Fruit fly (Drosophila melanogaster) whole organism, adult: ENCODE data around the gene pon.

Experiments used
- CG11617 ChIP-seq: fragments of 200-800 bp; sonication (Bioruptor generic); optimal IDR thresholded peaks from 2 replicates; lab custom pipeline; 2017; ENCODE audit warnings: mild to moderate bottlenecking, missing biosample characterization, missing genetic modification reagents, missing genetic modification characterization
- CG12768 ChIP-seq: fragments of 200-800 bp; sonication (Bioruptor generic); optimal IDR thresholded peaks from 2 replicates; lab custom pipeline; 2017; ENCODE audit warnings: missing biosample characterization, missing genetic modification characterization, mild to moderate bottlenecking, moderate library complexity, missing genetic modification reagents
- CG14711 ChIP-seq: fragments of 200-800 bp; sonication (Bioruptor generic); optimal IDR thresholded peaks from 2 replicates; lab custom pipeline; 2018; ENCODE audit warnings: missing biosample characterization, mild to moderate bottlenecking, missing genetic modification characterization, moderate library complexity
- CG1620 ChIP-seq: fragments of 200-800 bp; sonication (Bioruptor generic); optimal IDR thresholded peaks from 2 replicates; lab custom pipeline; 2016; ENCODE audit warnings: missing biosample characterization, missing genetic modification characterization
- CG33017 ChIP-seq: fragments of 200-800 bp; sonication (Bioruptor generic); optimal IDR thresholded peaks from 2 replicates; lab custom pipeline; 2018; ENCODE audit warnings: missing biosample characterization, mild to moderate bottlenecking, missing genetic modification characterization, moderate library complexity
- CG5204 ChIP-seq: fragments of 200-800 bp; sonication (Bioruptor generic); optimal IDR thresholded peaks from 2 replicates; lab custom pipeline; 2016; ENCODE audit warnings: missing biosample characterization, missing genetic modification characterization
- CG7045 ChIP-seq: fragments of 200-800 bp; sonication (Bioruptor generic); optimal IDR thresholded peaks from 2 replicates; lab custom pipeline; 2017; ENCODE audit warnings: missing biosample characterization, mild to moderate bottlenecking, missing genetic modification characterization
- CG7101 ChIP-seq: fragments of 200-800 bp; sonication (Bioruptor generic); optimal IDR thresholded peaks from 2 replicates; lab custom pipeline; 2018; ENCODE audit warnings: missing biosample characterization, mild to moderate bottlenecking, missing genetic modification characterization, moderate library complexity
- Clk ChIP-seq: fragments of 200-800 bp; sonication (Bioruptor generic); optimal IDR thresholded peaks from 2 replicates; lab custom pipeline; 2017; ENCODE audit warnings: missing biosample characterization, missing genetic modification characterization
- Crg-1 ChIP-seq: fragments of 200-800 bp; sonication (Bioruptor generic); optimal IDR thresholded peaks from 2 replicates; lab custom pipeline; 2016; ENCODE audit warnings: missing biosample characterization, missing genetic modification characterization
- Hr96 ChIP-seq: fragments of 200-800 bp; sonication (Bioruptor generic); optimal IDR thresholded peaks from 2 replicates; lab custom pipeline; 2016; ENCODE audit warnings: missing biosample characterization, missing genetic modification characterization
- Mnt ChIP-seq: fragments of 200-800 bp; sonication (Bioruptor generic); optimal IDR thresholded peaks from 2 replicates; lab custom pipeline; 2016; ENCODE audit warnings: missing biosample characterization, mild to moderate bottlenecking, missing genetic modification characterization
- bab1 ChIP-seq: fragments of 200-800 bp; sonication (Bioruptor generic); optimal IDR thresholded peaks from 3 replicates; lab custom pipeline; 2019; ENCODE audit warnings: missing biosample characterization, mild to moderate bottlenecking, missing genetic modification characterization, moderate library complexity
- cic ChIP-seq: fragments of 200-800 bp; sonication (Bioruptor generic); optimal IDR thresholded peaks from 2 replicates; lab custom pipeline; 2017; ENCODE audit warnings: missing biosample characterization, mild to moderate bottlenecking, missing genetic modification characterization, moderate library complexity
- cnc ChIP-seq, 2 experiments: fragments of >200 bp; optimal IDR thresholded peaks; 2 replicates each; lab custom pipeline; 2017
- kay ChIP-seq: fragments of 200-800 bp; sonication (Bioruptor generic); peaks from one replicate; lab custom pipeline; 2016; ENCODE audit warnings: missing biosample characterization, missing genetic modification characterization, borderline replicate concordance
- ovo ChIP-seq: fragments of 200-800 bp; sonication (Bioruptor generic); optimal IDR thresholded peaks from 2 replicates; lab custom pipeline; 2016; ENCODE audit warnings: missing biosample characterization, missing genetic modification characterization
- pad ChIP-seq: fragments of 200-800 bp; sonication (Bioruptor generic); optimal IDR thresholded peaks from 3 replicates; lab custom pipeline; 2017; ENCODE audit warnings: missing biosample characterization, missing genetic modification characterization, mild to moderate bottlenecking, moderate library complexity, missing genetic modification reagents
- tj ChIP-seq: fragments of 200-800 bp; sonication (Bioruptor generic); optimal IDR thresholded peaks from 3 replicates; lab custom pipeline; 2017; ENCODE audit warnings: missing biosample characterization, mild to moderate bottlenecking, missing genetic modification characterization, moderate library complexity
- toe ChIP-seq: fragments of 200-800 bp; sonication (Bioruptor generic); optimal IDR thresholded peaks from 2 replicates; lab custom pipeline; 2016; ENCODE audit warnings: missing biosample characterization, missing genetic modification characterization

pon gene

DNA sequence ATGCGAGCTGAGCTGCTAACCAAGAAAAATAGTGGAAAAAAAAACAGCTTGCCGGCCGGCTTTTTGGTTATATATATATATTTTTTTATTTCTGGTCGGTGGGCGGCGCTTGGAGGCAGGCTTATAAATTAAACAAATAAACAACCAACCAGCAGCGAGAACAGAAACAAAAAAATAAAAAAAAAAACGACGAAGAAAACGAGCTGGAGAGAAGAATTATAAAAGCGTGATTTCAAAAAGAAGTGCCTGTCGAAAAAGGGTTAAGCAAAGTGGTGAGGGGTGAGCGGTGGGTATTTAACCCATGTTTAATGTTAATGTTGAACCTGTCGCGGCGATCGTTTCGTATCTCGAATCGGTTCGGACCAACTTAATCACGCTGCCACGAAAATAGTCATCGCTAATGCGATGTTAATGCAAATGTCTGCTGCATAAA, 35.1 kb downstream of the pon start:
- TF ChIP-seq Clk (GFP tag; lab: Kevin White, UChicago) (no peak), bab1 (GFP tag; lab: Kevin White, UChicago) (no peak), tj (no peak), Crg-1 (GFP tag; lab: Kevin White, UChicago) (no peak), CG11617 (no peak), CG14711 (no peak), kay (GFP tag; lab: Kevin White, UChicago) (no peak), cic (no peak), Hr96 (GFP tag; lab: Kevin White, UChicago) (no peak), CG5204 (GFP tag; lab: Kevin White, UChicago) (no peak), toe (GFP tag; lab: Kevin White, UChicago) (no peak), CG12768 (no peak), CG33017 (tag; lab: Kevin White, UChicago) (no peak), CG7045 (GFP tag; lab: Kevin White, UChicago) (no peak)

- TF ChIP-seq CG7101 (tag; lab: Kevin White, UChicago), result no peak
- TF ChIP-seq tj, result peak; percentile 99
- no peak for TF ChIP-seq ovo (GFP tag; lab: Kevin White, UChicago)
- no peak for TF ChIP-seq CG11617
- peak; percentile 7 for TF ChIP-seq pad (GFP tag; lab: Kevin White, UChicago)
- TF ChIP-seq CG5204 (GFP tag; lab: Kevin White, UChicago), result no peak
- TF ChIP-seq kay (GFP tag; lab: Kevin White, UChicago), result peak; percentile 72
Measured at dm6 chrX:4675054-4675453, 38.9 kb downstream of the pon start.

DNA sequence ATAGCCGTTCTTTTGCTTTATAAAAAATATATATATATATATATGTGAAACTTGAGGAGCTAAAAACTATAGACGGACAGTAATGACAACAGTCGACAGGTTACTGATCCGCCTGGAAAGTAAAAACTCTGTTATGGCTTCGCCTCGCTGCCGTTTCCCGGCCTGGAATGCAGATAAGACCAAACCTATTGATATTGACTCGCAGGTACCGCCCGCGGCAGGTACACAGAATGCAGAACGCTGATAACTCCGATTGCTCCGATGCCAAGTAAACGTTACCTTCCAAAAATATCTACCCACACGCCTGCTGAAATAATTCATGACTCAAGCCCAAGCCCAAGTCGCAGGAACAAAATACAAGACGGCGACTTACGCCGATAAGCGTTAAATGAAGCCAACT, 41.3 kb downstream of the pon start:
- no peak for TF ChIP-seq CG1620 (GFP tag; lab: Kevin White, UChicago)
- TF ChIP-seq toe (GFP tag; lab: Kevin White, UChicago), result no peak
- TF ChIP-seq CG7101 (tag; lab: Kevin White, UChicago), result no peak
- no peak for TF ChIP-seq cnc (optimal IDR thresholded peaks at IDR 0.05; lab: Kevin White, UChicago)
- no peak for TF ChIP-seq cic
- no peak for TF ChIP-seq tj
- TF ChIP-seq ovo (GFP tag; lab: Kevin White, UChicago), result no peak
- TF ChIP-seq bab1 (GFP tag; lab: Kevin White, UChicago), result no peak
- TF ChIP-seq kay (GFP tag; lab: Kevin White, UChicago), result no peak
- no peak for TF ChIP-seq CG33017 (tag; lab: Kevin White, UChicago)
- TF ChIP-seq CG5204 (GFP tag; lab: Kevin White, UChicago), result no peak
- TF ChIP-seq CG11617, result no peak

DNA sequence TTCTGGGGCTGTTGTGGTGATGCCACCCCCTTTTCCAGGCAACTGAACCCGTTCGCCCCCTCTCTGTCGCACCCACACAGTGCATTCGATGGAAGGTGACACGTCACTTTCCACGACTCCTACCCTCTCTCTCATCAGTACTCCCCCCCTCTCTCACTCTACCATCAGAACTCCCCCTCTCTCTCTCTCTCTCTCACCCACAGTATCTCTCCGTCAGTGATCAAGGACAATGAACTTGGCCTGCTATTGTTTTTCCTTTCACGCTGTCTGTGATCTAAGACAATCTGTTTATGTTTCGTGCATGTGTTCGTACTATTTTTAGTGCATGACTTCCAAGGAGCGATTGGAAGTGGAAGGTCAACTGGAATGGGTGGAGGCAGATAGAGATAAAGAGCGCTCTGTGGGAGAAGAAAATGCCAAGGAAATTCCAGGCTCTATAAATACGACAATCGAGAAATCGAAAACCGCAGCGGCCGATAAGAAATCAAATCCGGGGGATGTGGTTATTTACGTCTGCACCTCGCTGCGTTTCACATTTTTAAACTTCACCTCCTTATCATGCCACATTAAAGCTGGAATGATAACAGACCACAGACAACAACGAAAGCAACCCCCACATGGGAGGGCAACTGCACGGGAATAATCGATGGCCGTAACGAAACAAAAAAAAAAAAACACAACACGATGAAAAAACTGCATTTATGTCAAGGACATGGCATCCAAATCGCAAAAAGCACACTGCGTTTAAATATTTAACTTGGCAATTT, 42.2 kb downstream of the pon start:
- TF ChIP-seq Mnt, result peak; percentile 11
- no peak for TF ChIP-seq pad (GFP tag; lab: Kevin White, UChicago)

- TF ChIP-seq bab1 (GFP tag; lab: Kevin White, UChicago), result peak; percentile 15
- TF ChIP-seq CG11617, result no peak
- no peak for TF ChIP-seq Clk (GFP tag; lab: Kevin White, UChicago)
- no peak for TF ChIP-seq CG7101 (tag; lab: Kevin White, UChicago)
- TF ChIP-seq toe (GFP tag; lab: Kevin White, UChicago), result no peak
- no peak for TF ChIP-seq CG1620 (GFP tag; lab: Kevin White, UChicago)
- peak; percentile 98 for TF ChIP-seq pad (GFP tag; lab: Kevin White, UChicago)
- TF ChIP-seq kay (GFP tag; lab: Kevin White, UChicago), result no peak
- TF ChIP-seq cnc (optimal IDR thresholded peaks at IDR 0.05; lab: Kevin White, UChicago), result no peak
- no peak for TF ChIP-seq CG14711
- TF ChIP-seq CG5204 (GFP tag; lab: Kevin White, UChicago), result no peak
- no peak for TF ChIP-seq CG12768
- TF ChIP-seq cic, result no peak
- TF ChIP-seq Hr96 (GFP tag; lab: Kevin White, UChicago), result no peak
- no peak for TF ChIP-seq Mnt
- peak; percentile 10 for TF ChIP-seq tj
- peak; percentile 93 for TF ChIP-seq ovo (GFP tag; lab: Kevin White, UChicago)
- no peak for TF ChIP-seq CG7045 (GFP tag; lab: Kevin White, UChicago)
- no peak for TF ChIP-seq CG33017 (tag; lab: Kevin White, UChicago)
Measured at dm6 chrX:4678913-4679812, 43.0 kb downstream of the pon start, which contains the start of gene fzr. fzr (minus strand) TSS chrX:4679537.

DNA sequence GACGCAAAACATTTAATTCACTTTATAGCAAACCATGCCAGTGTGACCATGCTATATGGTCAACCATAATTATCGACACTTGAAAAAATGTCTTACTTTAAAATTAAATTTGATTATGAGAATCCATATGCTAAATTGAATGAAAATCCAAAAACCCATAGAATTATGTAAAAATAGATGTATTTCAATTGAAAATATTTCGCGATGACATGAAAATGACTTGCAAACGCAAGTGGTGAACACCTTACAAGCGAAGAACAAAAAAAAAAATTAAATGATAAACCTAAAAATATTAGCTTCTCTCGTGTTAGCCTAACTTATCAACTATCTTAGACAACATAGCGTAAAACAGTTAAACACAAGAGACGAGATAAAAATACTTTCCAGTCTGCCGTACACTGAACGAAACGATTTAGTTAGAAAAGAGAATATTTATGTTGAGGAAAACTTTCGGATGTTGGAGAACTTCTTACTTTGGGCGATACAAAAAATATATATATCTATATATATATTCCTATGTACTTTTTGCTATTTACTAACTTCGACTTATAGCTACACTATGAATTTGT, 43.8 kb downstream of the pon start:
- TF ChIP-seq CG11617, result peak; percentile 39
- no peak for TF ChIP-seq bab1 (GFP tag; lab: Kevin White, UChicago)
- TF ChIP-seq CG1620 (GFP tag; lab: Kevin White, UChicago), result peak; percentile 10
- TF ChIP-seq kay (GFP tag; lab: Kevin White, UChicago), result peak; percentile 61
- peak; percentile 52 for TF ChIP-seq CG33017 (tag; lab: Kevin White, UChicago)
- TF ChIP-seq tj, result no peak
- peak; percentile 45 for TF ChIP-seq CG5204 (GFP tag; lab: Kevin White, UChicago)
- TF ChIP-seq Crg-1 (GFP tag; lab: Kevin White, UChicago), result peak; percentile 35
- TF ChIP-seq CG14711, result peak; percentile 24
- peak; percentile 38 for TF ChIP-seq CG7101 (tag; lab: Kevin White, UChicago)
- TF ChIP-seq CG7045 (GFP tag; lab: Kevin White, UChicago), result peak; percentile 10
- TF ChIP-seq pad (GFP tag; lab: Kevin White, UChicago), result no peak
- TF ChIP-seq Hr96 (GFP tag; lab: Kevin White, UChicago), result peak; percentile 10
- TF ChIP-seq toe (GFP tag; lab: Kevin White, UChicago), result peak; percentile 16
